Worm (Caenorhabditis elegans): ENCODE data around the gene F35C11.4.

F35C11.4 gene

DNA sequence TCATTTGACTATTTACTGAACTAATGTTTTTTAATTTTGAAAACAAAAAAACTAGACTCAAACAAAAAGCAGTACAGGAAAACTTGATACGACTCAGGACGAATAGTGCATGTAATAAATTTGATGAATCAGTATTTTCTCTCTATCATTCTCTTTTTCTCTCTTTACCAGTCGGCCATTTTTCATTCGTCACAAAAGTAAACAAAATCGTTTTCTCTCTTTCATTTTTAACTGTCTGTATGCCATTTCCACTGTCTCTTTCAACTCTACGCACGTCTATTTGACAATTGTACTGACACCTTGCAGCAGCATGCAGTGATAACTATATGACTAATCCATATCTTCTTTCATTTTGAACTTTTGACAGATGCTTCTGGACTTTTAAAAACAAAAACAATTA is at the start of gene F35C11.4, which contains the start of gene F35C11.2:
Gene F35C11.4 (plus strand): TSS at position 260 of the 400 bp plus-strand sequence.
Gene F35C11.2 (minus strand): TSS at position 90 of the 400 bp plus-strand sequence.
- no peak for TF ChIP-seq hmg-4 (GFP tag; optimal IDR thresholded peaks at IDR 0.05)
- TF ChIP-seq tbx-11 (GFP tag; IDR thresholded peaks at IDR 0.05), result no peak
- no peak for TF ChIP-seq tra-4 (tag; optimal IDR thresholded peaks at IDR 0.05)
- TF ChIP-seq hmbx-1 (tag; optimal IDR thresholded peaks at IDR 0.05), result no peak
- TF ChIP-seq F13C5.2 (tag; optimal IDR thresholded peaks at IDR 0.05), result no peak
- TF ChIP-seq tbx-37 (GFP tag; conservative IDR thresholded peaks at IDR 0.05), result no peak
- no peak for TF ChIP-seq B0310.2 (tag; optimal IDR thresholded peaks at IDR 0.05)
- TF ChIP-seq ets-7 (tag; optimal IDR thresholded peaks at IDR 0.05), result no peak
- TF ChIP-seq hnd-1 (tag; optimal IDR thresholded peaks at IDR 0.05), result no peak
- no peak for TF ChIP-seq ceh-13 (GFP tag; optimal IDR thresholded peaks at IDR 0.05)
- TF ChIP-seq pes-1 (GFP tag; IDR thresholded peaks at IDR 0.05), result no peak
- no peak for TF ChIP-seq ama-1 (optimal IDR thresholded peaks at IDR 0.05)
- no peak for TF ChIP-seq flt-1 (GFP tag; IDR thresholded peaks at IDR 0.05)
- no peak for TF ChIP-seq scrt-1 (GFP tag; IDR thresholded peaks at IDR 0.05)
- TF ChIP-seq ceh-36 (tag; optimal IDR thresholded peaks at IDR 0.05), result no peak
- no peak for TF ChIP-seq sea-1 (GFP tag; conservative IDR thresholded peaks at IDR 0.05)
- no peak for TF ChIP-seq aly-1 (tag; optimal IDR thresholded peaks at IDR 0.05)

DNA sequence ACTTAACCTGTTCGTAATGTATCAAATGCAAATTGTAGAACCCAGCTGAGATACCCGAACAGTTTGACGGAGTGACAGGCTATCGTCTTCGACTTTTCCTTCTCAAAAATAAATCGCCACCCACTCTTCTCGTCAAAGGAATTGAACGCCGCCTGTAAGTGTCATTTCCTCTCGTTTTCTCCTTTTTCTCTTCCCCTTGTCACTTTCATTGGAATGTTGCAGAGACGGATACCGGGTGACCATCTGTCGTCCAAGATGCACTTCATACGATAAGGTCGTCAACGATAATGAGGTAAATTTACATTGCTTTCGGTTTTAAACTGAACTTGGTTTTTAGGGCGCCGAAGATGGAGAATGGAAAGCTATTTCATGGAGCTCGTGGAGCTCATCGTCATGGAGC is 49.0 kb upstream of the F35C11.4 start:
- TF ChIP-seq tbx-37 (GFP tag; conservative IDR thresholded peaks at IDR 0.05) (no peak), pes-1 (GFP tag; IDR thresholded peaks at IDR 0.05) (no peak), sea-1 (GFP tag; conservative IDR thresholded peaks at IDR 0.05) (no peak), hmbx-1 (tag; optimal IDR thresholded peaks at IDR 0.05) (no peak), tbx-11 (GFP tag; IDR thresholded peaks at IDR 0.05) (no peak), hnd-1 (tag; optimal IDR thresholded peaks at IDR 0.05) (no peak)

DNA sequence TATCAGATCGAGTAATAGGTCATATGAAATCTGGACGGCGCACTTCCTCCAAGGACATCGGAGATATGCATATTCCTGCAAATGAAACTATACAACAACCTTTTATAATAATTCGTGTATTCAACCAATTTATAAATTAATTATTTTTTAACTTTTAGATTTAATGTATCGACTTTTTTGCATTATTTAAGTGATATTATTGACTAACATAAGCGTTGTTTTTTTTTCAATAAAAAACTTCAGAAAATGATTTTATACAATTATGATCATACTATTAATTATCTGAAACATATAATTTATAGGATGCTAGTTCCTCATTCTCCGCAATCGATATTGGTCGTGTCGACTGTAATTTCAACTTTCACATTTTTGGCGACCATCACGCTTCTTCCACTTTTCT is 44.8 kb upstream of the F35C11.4 start, which contains the start of gene col-76:
Gene col-76 (plus strand): TSS at position 301 of the 400 bp plus-strand sequence.
- TF ChIP-seq hmg-4 (GFP tag; optimal IDR thresholded peaks at IDR 0.05) (no peak), ceh-13 (GFP tag; optimal IDR thresholded peaks at IDR 0.05) (no peak), aly-1 (tag; optimal IDR thresholded peaks at IDR 0.05) (no peak), ama-1 (optimal IDR thresholded peaks at IDR 0.05) (no peak), tra-4 (tag; optimal IDR thresholded peaks at IDR 0.05) (no peak), scrt-1 (GFP tag; IDR thresholded peaks at IDR 0.05) (no peak), tbx-11 (GFP tag; IDR thresholded peaks at IDR 0.05) (no peak), flt-1 (GFP tag; IDR thresholded peaks at IDR 0.05) (no peak), ceh-36 (tag; optimal IDR thresholded peaks at IDR 0.05) (no peak), F13C5.2 (tag; optimal IDR thresholded peaks at IDR 0.05) (no peak), B0310.2 (tag; optimal IDR thresholded peaks at IDR 0.05) (no peak)

DNA sequence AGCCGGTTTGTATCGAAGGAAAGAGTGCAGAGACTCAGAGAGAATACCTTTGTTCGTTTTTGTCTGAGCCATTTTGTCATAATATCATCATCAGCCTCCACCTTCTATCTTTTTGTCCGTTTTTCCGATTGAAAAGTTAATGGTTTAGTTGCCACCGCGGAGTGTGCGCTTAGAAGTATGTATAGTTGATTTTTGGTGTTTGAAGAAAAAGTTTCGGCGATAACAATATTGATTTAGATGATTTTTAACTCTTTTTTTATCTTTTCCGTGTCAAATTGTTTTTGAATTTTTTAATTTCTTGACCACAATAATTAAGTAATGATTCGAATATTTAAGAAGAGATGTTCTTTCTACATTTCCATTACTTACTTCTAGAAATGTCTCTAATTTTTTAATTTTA is 43.2 kb upstream of the F35C11.4 start:
- no peak for TF ChIP-seq hnd-1 (tag; optimal IDR thresholded peaks at IDR 0.05)
- no peak for TF ChIP-seq tbx-11 (GFP tag; IDR thresholded peaks at IDR 0.05)
- no peak for TF ChIP-seq ceh-36 (tag; optimal IDR thresholded peaks at IDR 0.05)
- no peak for TF ChIP-seq F13C5.2 (tag; optimal IDR thresholded peaks at IDR 0.05)
- TF ChIP-seq B0310.2 (tag; optimal IDR thresholded peaks at IDR 0.05), result no peak
- TF ChIP-seq pes-1 (GFP tag; IDR thresholded peaks at IDR 0.05), result no peak
- TF ChIP-seq hmbx-1 (tag; optimal IDR thresholded peaks at IDR 0.05), result no peak
- no peak for TF ChIP-seq scrt-1 (GFP tag; IDR thresholded peaks at IDR 0.05)

DNA sequence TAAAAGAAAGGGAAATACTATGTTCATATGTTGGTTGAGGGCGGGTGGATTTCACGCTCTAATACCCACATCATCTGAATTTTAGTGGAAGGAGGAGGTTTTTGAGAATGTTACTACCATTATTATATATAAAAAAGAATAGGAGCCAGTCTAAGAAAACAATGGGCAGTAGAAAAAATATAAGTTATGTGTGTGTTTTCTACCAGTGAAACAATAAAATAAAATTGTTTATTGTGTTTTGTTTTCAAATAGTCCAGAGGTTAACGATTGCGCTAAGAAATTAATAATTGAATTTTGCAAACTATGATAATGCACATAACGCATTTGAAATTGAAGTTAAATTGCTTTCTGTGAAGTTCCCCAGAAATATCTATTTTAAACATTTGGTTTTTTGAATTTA is 39.3 kb upstream of the F35C11.4 start, which contains the start of gene M110.8:
Gene M110.8 (minus strand): TSS at position 101 of the 400 bp plus-strand sequence.
- TF ChIP-seq flt-1 (GFP tag; IDR thresholded peaks at IDR 0.05) (no peak), ama-1 (optimal IDR thresholded peaks at IDR 0.05) (no peak), ceh-13 (GFP tag; optimal IDR thresholded peaks at IDR 0.05) (no peak), sea-1 (GFP tag; conservative IDR thresholded peaks at IDR 0.05) (no peak), F13C5.2 (tag; optimal IDR thresholded peaks at IDR 0.05) (no peak), pes-1 (GFP tag; IDR thresholded peaks at IDR 0.05) (no peak), B0310.2 (tag; optimal IDR thresholded peaks at IDR 0.05) (no peak), tbx-11 (GFP tag; IDR thresholded peaks at IDR 0.05) (no peak), scrt-1 (GFP tag; IDR thresholded peaks at IDR 0.05) (no peak), hmbx-1 (tag; optimal IDR thresholded peaks at IDR 0.05) (no peak), ceh-36 (tag; optimal IDR thresholded peaks at IDR 0.05) (no peak), hmg-4 (GFP tag; optimal IDR thresholded peaks at IDR 0.05) (no peak), hnd-1 (tag; optimal IDR thresholded peaks at IDR 0.05) (no peak), tra-4 (tag; optimal IDR thresholded peaks at IDR 0.05) (no peak), ets-7 (tag; optimal IDR thresholded peaks at IDR 0.05) (no peak), aly-1 (tag; optimal IDR thresholded peaks at IDR 0.05) (no peak), tbx-37 (GFP tag; conservative IDR thresholded peaks at IDR 0.05) (no peak)

DNA sequence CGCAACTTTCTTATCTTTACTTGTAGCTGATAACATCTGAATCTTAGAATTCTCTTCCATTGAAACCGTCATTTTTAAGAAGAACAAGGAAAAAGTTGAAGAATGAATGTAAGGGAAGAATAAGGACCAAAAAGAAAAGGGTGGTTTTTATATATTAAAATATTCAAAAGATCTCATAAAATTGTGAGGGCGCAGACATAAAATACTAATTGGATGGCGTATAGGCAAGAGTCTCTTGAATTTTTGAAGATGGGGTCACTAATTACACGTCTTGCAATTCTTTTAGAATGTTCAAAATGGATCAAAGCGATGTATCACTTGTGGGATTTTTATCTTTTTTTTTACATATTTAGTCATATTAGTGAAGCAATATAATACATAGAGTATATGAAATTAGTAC is 36.1 kb upstream of the F35C11.4 start, which contains the start of gene twk-3:
Gene twk-3 (minus strand): TSS at position 101 of the 400 bp plus-strand sequence.
- TF ChIP-seq ets-7 (tag; optimal IDR thresholded peaks at IDR 0.05), result no peak

DNA sequence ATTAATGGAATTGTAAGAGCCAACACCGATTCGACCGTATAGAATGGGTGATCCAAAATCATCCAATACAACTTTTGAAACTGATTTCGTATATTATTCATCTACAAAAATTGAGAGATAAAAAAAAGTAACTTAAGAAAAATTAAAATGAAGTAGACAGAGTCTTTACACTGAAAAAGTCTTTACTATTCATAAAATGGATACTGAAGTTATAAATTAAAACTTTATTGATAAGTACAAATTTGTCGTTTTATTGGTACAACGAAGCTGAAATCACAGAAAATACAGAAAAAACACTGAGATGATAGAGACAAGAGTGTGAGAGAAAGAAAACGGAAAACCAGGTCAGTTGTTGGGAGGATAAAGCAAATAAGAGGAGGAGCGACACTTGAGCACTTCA is 34.4 kb upstream of the F35C11.4 start, which contains the start of gene M110.10:
Gene M110.10 (minus strand): TSS at position 101 of the 400 bp plus-strand sequence.
- TF ChIP-seq sea-1 (GFP tag; conservative IDR thresholded peaks at IDR 0.05) (no peak), ets-7 (tag; optimal IDR thresholded peaks at IDR 0.05) (no peak), aly-1 (tag; optimal IDR thresholded peaks at IDR 0.05) (no peak), tra-4 (tag; optimal IDR thresholded peaks at IDR 0.05) (no peak), tbx-11 (GFP tag; IDR thresholded peaks at IDR 0.05) (no peak)

DNA sequence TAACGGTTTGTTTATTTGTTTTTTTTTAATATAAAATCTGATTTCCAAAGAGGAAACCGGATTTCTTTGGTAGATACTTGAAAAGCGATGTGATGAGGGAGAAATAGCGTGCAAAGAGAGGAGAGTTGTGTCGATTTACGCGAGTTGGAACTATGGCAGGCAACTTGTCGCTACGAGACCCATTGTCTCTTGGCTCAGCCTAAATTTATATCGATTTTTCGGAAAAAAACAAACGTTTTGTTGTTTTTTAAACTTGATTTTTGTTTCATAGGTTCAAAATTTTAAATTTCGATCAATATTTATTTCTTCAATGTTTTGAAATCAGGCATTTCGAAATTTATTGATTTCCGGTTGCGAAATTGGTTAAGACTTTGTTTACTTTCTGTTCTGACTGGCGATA is 32.4 kb upstream of the F35C11.4 start, which contains the start of gene M110.3:
Gene M110.3 (minus strand): TSS at position 184 of the 400 bp plus-strand sequence.
- no peak for TF ChIP-seq pes-1 (GFP tag; IDR thresholded peaks at IDR 0.05)
- TF ChIP-seq tbx-37 (GFP tag; conservative IDR thresholded peaks at IDR 0.05), result no peak
- TF ChIP-seq hmg-4 (GFP tag; optimal IDR thresholded peaks at IDR 0.05), result no peak
- TF ChIP-seq F13C5.2 (tag; optimal IDR thresholded peaks at IDR 0.05), result no peak
- no peak for TF ChIP-seq ceh-36 (tag; optimal IDR thresholded peaks at IDR 0.05)
- TF ChIP-seq aly-1 (tag; optimal IDR thresholded peaks at IDR 0.05), result no peak
- TF ChIP-seq B0310.2 (tag; optimal IDR thresholded peaks at IDR 0.05), result no peak

Measured in whole organism, early embryonic.